Fruit fly (Drosophila melanogaster) whole organism, embryonic: ENCODE measurements around the gene CG8563.

Experiments
- CG10147 ChIP-seq: fragments of 200-800 bp; sonication (Bioruptor generic); optimal IDR thresholded peaks from 2 replicates; lab custom pipeline; 2019; ENCODE audit warnings: missing biosample characterization, mild to moderate bottlenecking, missing genetic modification characterization, moderate library complexity
- CG11093 ChIP-seq: fragments of 200-800 bp; sonication (Bioruptor generic); IDR thresholded peaks from 3 replicates; pipeline ENCODE4 v1.3.6; 2022; ENCODE audit warnings: missing biosample characterization, missing genetic modification characterization
- CG12391 ChIP-seq: fragments of 200-800 bp; sonication (Bioruptor generic); optimal IDR thresholded peaks from 3 replicates; lab custom pipeline; 2018; ENCODE audit warnings: missing biosample characterization, mild to moderate bottlenecking, missing genetic modification characterization, moderate library complexity
- CG1529 ChIP-seq: fragments of 200-800 bp; sonication (Bioruptor generic); optimal IDR thresholded peaks from 3 replicates; lab custom pipeline; 2018; ENCODE audit warnings: missing biosample characterization, missing genetic modification characterization
- CG18619 ChIP-seq: fragments of 200-800 bp; sonication (Bioruptor generic); optimal IDR thresholded peaks from 3 replicates; lab custom pipeline; 2017; ENCODE audit warnings: missing biosample characterization, mild to moderate bottlenecking, missing genetic modification characterization
- CG33557 ChIP-seq: fragments of 200-800 bp; sonication (Bioruptor generic); optimal IDR thresholded peaks from 2 replicates; lab custom pipeline; 2019; ENCODE audit warnings: missing biosample characterization, mild to moderate bottlenecking, missing genetic modification characterization, moderate library complexity
- CG3847 ChIP-seq: fragments of 200-800 bp; sonication (Bioruptor generic); IDR thresholded peaks from 2 replicates; pipeline ENCODE4 v1.3.6; 2022; ENCODE audit warnings: missing biosample characterization, missing genetic modification characterization
- CG4617 ChIP-seq: fragments of 200-800 bp; sonication (Bioruptor generic); optimal IDR thresholded peaks from 3 replicates; lab custom pipeline; 2016; ENCODE audit warnings: missing biosample characterization, missing genetic modification characterization, borderline replicate concordance
- CG4820 ChIP-seq: fragments of 200-800 bp; sonication (Bioruptor generic); optimal IDR thresholded peaks from 3 replicates; lab custom pipeline; 2016; ENCODE audit warnings: missing biosample characterization, missing genetic modification characterization
- CG4854 ChIP-seq: fragments of 200-800 bp; sonication (Bioruptor generic); optimal IDR thresholded peaks from 2 replicates; lab custom pipeline; 2016; ENCODE audit warnings: missing biosample characterization, missing genetic modification characterization, inconsistent platforms
- CG6272 ChIP-seq: fragments of 200-800 bp; sonication (Bioruptor generic); IDR thresholded peaks from 2 replicates; pipeline ENCODE4 v1.3.6; 2022; ENCODE audit warnings: missing biosample characterization, missing genetic modification characterization
- CG7556 ChIP-seq: fragments of 200-800 bp; sonication (Bioruptor generic); optimal IDR thresholded peaks from 2 replicates; lab custom pipeline; 2017; ENCODE audit warnings: missing biosample characterization, mild to moderate bottlenecking, missing genetic modification characterization
- CG8944 ChIP-seq: fragments of 200-800 bp; sonication (Bioruptor generic); optimal IDR thresholded peaks from 3 replicates; lab custom pipeline; 2016; ENCODE audit warnings: missing biosample characterization, missing genetic modification characterization
- CG9797 ChIP-seq: fragments of 200-800 bp; sonication (Bioruptor generic); optimal IDR thresholded peaks from 3 replicates; lab custom pipeline; 2018; ENCODE audit warnings: missing biosample characterization, mild to moderate bottlenecking, missing genetic modification characterization
- CG9817 ChIP-seq: fragments of 200-800 bp; sonication (Bioruptor generic); optimal IDR thresholded peaks from 2 replicates; lab custom pipeline; 2018; ENCODE audit warnings: missing biosample characterization, mild to moderate bottlenecking, missing genetic modification characterization, moderate library complexity
- Chrac-16 ChIP-seq: fragments of 200-800 bp; sonication (Bioruptor generic); optimal IDR thresholded peaks from 3 replicates; lab custom pipeline; 2016; ENCODE audit warnings: missing biosample characterization, missing genetic modification characterization
- Dll ChIP-seq: fragments of 200-800 bp; sonication (Bioruptor generic); IDR thresholded peaks from 4 replicates; pipeline ENCODE4 v1.3.6; 2022; ENCODE audit warnings: missing biosample characterization, missing genetic modification characterization; ENCODE audit not compliant: partially characterized antibody
- Doc3 ChIP-seq: fragments of 200-800 bp; sonication (Bioruptor generic); IDR thresholded peaks from 3 replicates; pipeline ENCODE4 v1.3.6; 2022; ENCODE audit warnings: missing biosample characterization, missing genetic modification characterization; ENCODE audit not compliant: partially characterized antibody
- Hand ChIP-seq: fragments of 200-800 bp; sonication (Bioruptor generic); optimal IDR thresholded peaks from 2 replicates; lab custom pipeline; 2017; ENCODE audit warnings: mild to moderate bottlenecking, missing biosample characterization, missing genetic modification reagents, missing genetic modification characterization
- Jarid2 ChIP-seq: fragments of 200-800 bp; sonication (Bioruptor generic); optimal IDR thresholded peaks from 3 replicates; lab custom pipeline; 2017; ENCODE audit warnings: mild to moderate bottlenecking, missing biosample characterization, missing genetic modification reagents, missing genetic modification characterization
- Kr ChIP-seq: fragments of 200-800 bp; sonication (Bioruptor generic); optimal IDR thresholded peaks from 2 replicates; lab custom pipeline; 2017; ENCODE audit warnings: missing biosample characterization, mild to moderate bottlenecking, missing genetic modification characterization
- Lim3 ChIP-seq: fragments of 200-800 bp; sonication (Bioruptor generic); IDR thresholded peaks from 2 replicates; pipeline ENCODE4 v1.3.6; 2022; ENCODE audit warnings: missing biosample characterization, missing genetic modification characterization
- Meics ChIP-seq: fragments of 200-800 bp; sonication (Bioruptor generic); optimal IDR thresholded peaks from 2 replicates; lab custom pipeline; 2017; ENCODE audit warnings: missing biosample characterization, mild to moderate bottlenecking, missing genetic modification characterization
- NC2β ChIP-seq: fragments of 200-800 bp; sonication (Bioruptor generic); optimal IDR thresholded peaks from 2 replicates; lab custom pipeline; 2016; ENCODE audit warnings: missing biosample characterization, missing genetic modification characterization
- NFAT ChIP-seq: fragments of 200-800 bp; sonication (Bioruptor generic); IDR thresholded peaks from 2 replicates; pipeline ENCODE4 v1.3.6; 2022; ENCODE audit warnings: missing biosample characterization, missing genetic modification characterization
- PHDP ChIP-seq: fragments of 200-800 bp; sonication (Bioruptor generic); optimal IDR thresholded peaks from 3 replicates; lab custom pipeline; 2018; ENCODE audit warnings: missing biosample characterization, mild to moderate bottlenecking, missing genetic modification characterization, moderate library complexity
- Pdp1 ChIP-seq, 2 experiments: fragments of 200-800 bp; sonication (Bioruptor generic); optimal IDR thresholded peaks; 3 replicates each; lab custom pipeline; 2016; ENCODE audit warnings: missing biosample characterization in 2 of 2, missing genetic modification characterization in 2 of 2, mild to moderate bottlenecking in 1 of 2, moderate library complexity in 1 of 2
- Sry-β ChIP-seq: fragments of 200-800 bp; sonication (Bioruptor generic); optimal IDR thresholded peaks from 2 replicates; lab custom pipeline; 2018; ENCODE audit warnings: missing biosample characterization, mild to moderate bottlenecking, missing genetic modification characterization, moderate library complexity
- Usf ChIP-seq: fragments of 200-800 bp; sonication (Bioruptor generic); optimal IDR thresholded peaks from 2 replicates; lab custom pipeline; 2017; ENCODE audit warnings: missing genotype, missing biosample characterization, missing genetic modification characterization
- br ChIP-seq: fragments of >200 bp; optimal IDR thresholded peaks from 2 replicates; lab custom pipeline; 2017
- ci ChIP-seq: fragments of 200-800 bp; sonication (Bioruptor generic); IDR thresholded peaks from 3 replicates; pipeline ENCODE4 v1.3.6; 2022; ENCODE audit warnings: missing biosample characterization, missing genetic modification characterization
- da ChIP-seq: fragments of 200-800 bp; sonication (Bioruptor generic); optimal IDR thresholded peaks from 2 replicates; lab custom pipeline; 2016; ENCODE audit warnings: missing biosample characterization, missing genetic modification characterization
- dpn ChIP-seq, 2 experiments: fragments of 200-800 bp; sonication (Bioruptor generic); optimal IDR thresholded peaks; 3 replicates each; lab custom pipeline; 2016; ENCODE audit warnings: missing biosample characterization in 2 of 2, missing genetic modification characterization in 2 of 2
- fd3F ChIP-seq: fragments of 200-800 bp; sonication (Bioruptor generic); optimal IDR thresholded peaks from 2 replicates; lab custom pipeline; 2018; ENCODE audit warnings: missing biosample characterization, mild to moderate bottlenecking, missing genetic modification characterization, moderate library complexity
- grn ChIP-seq: fragments of 200-800 bp; sonication (Bioruptor generic); optimal IDR thresholded peaks from 3 replicates; lab custom pipeline; 2017; ENCODE audit warnings: missing biosample characterization, missing genetic modification characterization
- jumu ChIP-seq: fragments of 200-800 bp; sonication (Bioruptor generic); optimal IDR thresholded peaks from 3 replicates; lab custom pipeline; 2016; ENCODE audit warnings: missing biosample characterization, missing genetic modification characterization
- lmd ChIP-seq: fragments of 200-800 bp; sonication (Bioruptor generic); IDR thresholded peaks from 2 replicates; pipeline ENCODE4 v1.3.6; 2022; ENCODE audit warnings: missing biosample characterization, missing genetic modification characterization
- lov ChIP-seq, 2 experiments: fragments of 200-800 bp in 1 of 2; fragments of >200 bp in 1 of 2; sonication (Bioruptor generic) in 1 of 2; IDR thresholded peaks in 1 of 2; optimal IDR thresholded peaks in 1 of 2; 2 replicates in 1 of 2; 3 replicates in 1 of 2; pipeline versions ENCODE4 v1.3.6 to Lab custom; 2017 to 2022; ENCODE audit warnings: missing biosample characterization in 1 of 2, missing genetic modification characterization in 1 of 2
- nerfin-1 ChIP-seq: fragments of 200-800 bp; sonication (Bioruptor generic); optimal IDR thresholded peaks from 3 replicates; lab custom pipeline; 2019; ENCODE audit warnings: missing biosample characterization, mild to moderate bottlenecking, missing genetic modification characterization, moderate library complexity
- nerfin-2 ChIP-seq: fragments of 200-800 bp; sonication (Bioruptor generic); IDR thresholded peaks from 2 replicates; pipeline ENCODE4 v1.3.6; 2022; ENCODE audit warnings: missing biosample characterization, missing genetic modification characterization; ENCODE audit not compliant: partially characterized antibody
- prd ChIP-seq, 3 experiments: fragments of >200 bp in 2 of 3; fragments of 200-800 bp in 1 of 3; sonication (Bioruptor generic) in 1 of 3; optimal IDR thresholded peaks in 2 of 3; IDR thresholded peaks in 1 of 3; 2 replicates in 2 of 3; 3 replicates in 1 of 3; pipeline versions ENCODE4 v1.3.6 to Lab custom; 2017 to 2022; ENCODE audit warnings: missing biosample characterization in 1 of 3, missing genetic modification characterization in 1 of 3
- pzg ChIP-seq: fragments of 200-800 bp; sonication (Bioruptor generic); optimal IDR thresholded peaks from 3 replicates; lab custom pipeline; 2018; ENCODE audit warnings: missing biosample characterization, mild to moderate bottlenecking, missing genetic modification characterization, moderate library complexity
- sqz ChIP-seq: fragments of 200-800 bp; sonication (Bioruptor generic); optimal IDR thresholded peaks from 3 replicates; lab custom pipeline; 2018; ENCODE audit warnings: missing biosample characterization, mild to moderate bottlenecking, missing genetic modification characterization
- usp ChIP-seq: fragments of >200 bp; optimal IDR thresholded peaks from 2 replicates; lab custom pipeline; 2017; ENCODE audit warnings: missing biosample characterization, missing genetic modification characterization
- vnd ChIP-seq: fragments of 200-800 bp; sonication (Bioruptor generic); IDR thresholded peaks from 3 replicates; pipeline ENCODE4 v1.3.6; 2022; ENCODE audit warnings: missing biosample characterization, missing genetic modification characterization; ENCODE audit not compliant: partially characterized antibody
- zen2 ChIP-seq: fragments of 200-800 bp; sonication (Bioruptor generic); IDR thresholded peaks from 3 replicates; pipeline ENCODE4 v1.3.6; 2022; ENCODE audit warnings: missing biosample characterization, missing genetic modification characterization; ENCODE audit not compliant: partially characterized antibody
- zfh1 ChIP-seq: fragments of 200-800 bp; sonication (Bioruptor generic); IDR thresholded peaks from 3 replicates; pipeline ENCODE4 v1.3.6; 2022; ENCODE audit warnings: missing biosample characterization, missing genetic modification characterization

Gene CG8563

DNA sequence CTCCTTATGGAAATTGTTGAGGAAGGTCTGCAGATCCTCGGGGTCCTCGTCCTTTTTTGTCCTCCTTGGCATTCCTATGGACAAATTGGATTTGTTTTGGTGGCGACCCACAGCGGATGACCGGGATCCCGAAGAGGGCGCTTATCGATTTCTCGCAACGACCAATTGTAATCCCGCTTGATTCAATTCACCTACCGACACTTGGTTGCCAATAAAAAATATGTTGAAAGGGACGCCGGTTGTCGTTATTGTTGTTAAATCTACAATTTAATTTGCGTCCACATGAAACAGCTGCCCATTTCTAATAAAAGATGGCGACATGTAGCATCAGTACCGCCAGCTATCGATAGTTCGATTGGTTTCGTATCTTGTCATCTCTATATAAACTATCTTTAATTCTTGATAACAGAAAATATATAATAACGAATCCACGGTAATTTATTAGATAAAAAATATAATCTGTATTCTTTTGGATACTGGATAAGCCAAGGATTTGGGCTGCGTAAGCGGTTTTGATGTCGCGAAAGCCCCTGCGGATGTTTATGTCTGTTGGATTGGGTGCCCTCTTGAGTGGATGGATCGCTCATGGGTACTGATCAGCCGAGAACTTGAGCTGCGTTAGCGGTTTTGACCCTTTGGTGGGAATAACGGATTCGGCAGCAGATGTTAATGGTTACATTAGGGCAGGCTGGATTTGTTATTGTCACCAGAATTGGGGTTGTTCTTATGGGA lies 34.0 kb upstream of the CG8563 start, which contains the start of gene CTCF (continued):
- peak; percentile 27 for TF ChIP-seq Chrac-16 (GFP tag; lab: Kevin White, UChicago)
- peak; percentile 4 for TF ChIP-seq fd3F (GFP tag; lab: Kevin White, UChicago)
- peak; percentile 100 for TF ChIP-seq nerfin-1 (tag; lab: Kevin White, UChicago)
- TF ChIP-seq CG18619 (GFP tag; lab: Kevin White, UChicago) = peak; percentile 7
- TF ChIP-seq CG4854 (GFP tag; lab: Kevin White, UChicago) = peak; percentile 29
- no peak for TF ChIP-seq lov (optimal IDR thresholded peaks at IDR 0.05; lab: Kevin White, UChicago)
- TF ChIP-seq lov (GFP tag; IDR thresholded peaks at IDR 0.05; lab: Robert Waterston, UW) = 0 out of 3 replicates have a peak, but pooled peaks have one; percentile 10
- TF ChIP-seq br (lab: Kevin White, UChicago) = no peak
- peak; percentile 66 for TF ChIP-seq NFAT (GFP tag; lab: Robert Waterston, UW)
- TF ChIP-seq prd (optimal IDR thresholded peaks at IDR 0.05; lab: Kevin White, UChicago) = no peak
- peak; percentile 80 for TF ChIP-seq prd (GFP tag; IDR thresholded peaks at IDR 0.05; lab: Robert Waterston, UW)
- peak; percentile 16 for TF ChIP-seq CG9817 (tag; lab: Kevin White, UChicago)
- no peak for TF ChIP-seq Lim3 (GFP tag; lab: Robert Waterston, UW)
- peak; percentile 65; the same call in 2 of the 3 replicates for TF ChIP-seq vnd (GFP tag; lab: Robert Waterston, UW)
- TF ChIP-seq Kr (GFP tag; lab: Kevin White, UChicago) = no peak
- TF ChIP-seq zen2 (GFP tag; lab: Robert Waterston, UW) = peak; percentile 37; the same call in 1 of the 3 replicates
- peak; percentile 38 for TF ChIP-seq NC2β (GFP tag; lab: Kevin White, UChicago)
- TF ChIP-seq CG4617 (GFP tag; lab: Kevin White, UChicago) = peak; percentile 94
- peak; percentile 53 for TF ChIP-seq grn (GFP tag; lab: Kevin White, UChicago)
- TF ChIP-seq Dll (GFP tag; lab: Robert Waterston, UW) = peak; percentile 83
- TF ChIP-seq Sry-β (GFP tag; lab: Kevin White, UChicago) = peak; percentile 30
- TF ChIP-seq PHDP = peak; percentile 28
- peak; percentile 84 for TF ChIP-seq Doc3
- 0 out of 3 replicates have a peak, but pooled peaks have one; percentile 25 for TF ChIP-seq CG11093 (GFP tag; lab: Robert Waterston, UW)
- peak; percentile 50; the same call in 1 of the 2 replicates for TF ChIP-seq nerfin-2
- TF ChIP-seq da (GFP tag; lab: Kevin White, UChicago) = peak; percentile 21
- peak; percentile 77 for TF ChIP-seq Meics (GFP tag; lab: Kevin White, UChicago)
- peak; percentile 62 for TF ChIP-seq pzg (GFP tag; lab: Kevin White, UChicago)
- TF ChIP-seq CG12391 = peak; percentile 43
- no peak for TF ChIP-seq Hand (GFP tag; lab: Kevin White, UChicago)
- TF ChIP-seq CG9797 (GFP tag; lab: Kevin White, UChicago) = peak; percentile 36
- TF ChIP-seq usp = no peak
- no peak for TF ChIP-seq Usf (GFP tag; lab: Kevin White, UChicago)
- peak; percentile 38 for TF ChIP-seq CG33557 (GFP tag; lab: Kevin White, UChicago)
- TF ChIP-seq CG4820 (GFP tag; lab: Kevin White, UChicago) = peak; percentile 38
- TF ChIP-seq ci (GFP tag; lab: Robert Waterston, UW) = 0 out of 3 replicates have a peak, but pooled peaks have one; percentile 41
- TF ChIP-seq Pdp1 (GFP tag; optimal IDR thresholded peaks at IDR 0.05; lab: Kevin White, UChicago) = peak; percentile 33 to 36
- peak; percentile 32 for TF ChIP-seq CG10147
- 0 out of 3 replicates have a peak, but pooled peaks have one; percentile 32 for TF ChIP-seq zfh1 (GFP tag; lab: Robert Waterston, UW)
- TF ChIP-seq lmd = peak; percentile 52; the same call in 1 of the 2 replicates
- TF ChIP-seq CG6272 = no peak
- no peak for TF ChIP-seq sqz (GFP tag; lab: Kevin White, UChicago)
- TF ChIP-seq CG3847 = 0 out of 2 replicates have a peak, but pooled peaks have one; percentile 6
- no peak for TF ChIP-seq CG1529
- no peak for TF ChIP-seq Jarid2
- TF ChIP-seq dpn (GFP tag; optimal IDR thresholded peaks at IDR 0.05; lab: Kevin White, UChicago) = peak; percentile 53 to 59
- TF ChIP-seq CG8944 (GFP tag; lab: Kevin White, UChicago) = peak; percentile 41
- peak; percentile 54 for TF ChIP-seq jumu (GFP tag; lab: Kevin White, UChicago)
- no peak for TF ChIP-seq CG7556 (GFP tag; lab: Kevin White, UChicago)
